Worm (Caenorhabditis elegans) whole organism, L4 larva: ENCODE results near the gene vps-15.

Experiments
- D1046.2 ChIP-seq: fragments of 200-800 bp; sonication (Bioruptor generic); IDR thresholded peaks from 2 replicates; pipeline ENCODE4 v1.3.6; 2022; ENCODE audit warnings: missing genetic modification characterization, missing compliant biosample characterization
- F44E2.7 ChIP-seq: fragments of 200-800 bp; sonication (Bioruptor generic); IDR thresholded peaks from 2 replicates; pipeline ENCODE4 v2.1.2; 2022; ENCODE audit warnings: missing genetic modification characterization, missing compliant biosample characterization
- F49E8.2 ChIP-seq: sonication (generic microtip); optimal IDR thresholded peaks from 2 replicates; lab custom pipeline; 2016; ENCODE audit warnings: missing compliant biosample characterization, mild to moderate bottlenecking, missing genetic modification characterization, borderline replicate concordance
- T20F7.1 ChIP-seq: fragments of 200-800 bp; sonication (Bioruptor generic); optimal IDR thresholded peaks from 2 replicates; lab custom pipeline; 2018; ENCODE audit warnings: mild to moderate bottlenecking, missing genetic modification characterization, missing compliant biosample characterization
- Y105C5A.15 ChIP-seq: fragments of 200-800 bp; sonication (Bioruptor generic); IDR thresholded peaks from 2 replicates; pipeline ENCODE4 v1.3.6; 2022; ENCODE audit warnings: missing genetic modification characterization, missing compliant biosample characterization
- Y48G9A.11 ChIP-seq: fragments of 200-800 bp; sonication (Bioruptor generic); IDR thresholded peaks from 2 replicates; pipeline ENCODE4 v1.3.6; 2022; ENCODE audit warnings: missing genetic modification reagents, missing genetic modification characterization, missing compliant biosample characterization
- Y5F2A.4 ChIP-seq: fragments of 200-800 bp; sonication (Bioruptor generic); optimal IDR thresholded peaks from 2 replicates; lab custom pipeline; 2018; ENCODE audit warnings: mild to moderate bottlenecking, missing genetic modification characterization, missing compliant biosample characterization
- aha-1 ChIP-seq: fragments of 150-350 bp; peaks from one replicate; lab custom pipeline; 2014; ENCODE audit warnings: missing biosample characterization, missing genetic modification characterization
- aly-2 ChIP-seq: sonication (generic microtip); optimal IDR thresholded peaks from 2 replicates; lab custom pipeline; 2018; ENCODE audit warnings: missing biosample characterization, missing genetic modification characterization
- ama-1 ChIP-seq: fragments of 150-350 bp; optimal IDR thresholded peaks from 2 replicates; lab custom pipeline; 2014; ENCODE audit warnings: inconsistent platforms, mixed read lengths
- arid-1 ChIP-seq: fragments of 200-800 bp; sonication (Bioruptor generic); conservative IDR thresholded peaks from 2 replicates; pipeline ENCODE4 v1.3.6; 2022; ENCODE audit warnings: missing genetic modification reagents, missing genetic modification characterization, missing compliant biosample characterization
- ceh-20 ChIP-seq: fragments of 200-800 bp; sonication (Bioruptor generic); IDR thresholded peaks from 2 replicates; pipeline ENCODE4 v1.3.6; 2022; ENCODE audit warnings: missing genetic modification reagents, missing genetic modification characterization, missing compliant biosample characterization
- ceh-44 ChIP-seq: fragments of 200-800 bp; sonication (Bioruptor generic); IDR thresholded peaks from 2 replicates; pipeline ENCODE4 v1.3.6; 2022; ENCODE audit warnings: missing genetic modification reagents, missing genetic modification characterization, missing compliant biosample characterization
- ctbp-1 ChIP-seq: fragments of 200-800 bp; sonication (Bioruptor generic); IDR thresholded peaks from 2 replicates; pipeline ENCODE4 v1.3.6; 2022; ENCODE audit warnings: missing genetic modification reagents, missing genetic modification characterization, missing compliant biosample characterization
- daf-12 ChIP-seq: fragments of 150-350 bp; optimal IDR thresholded peaks from 2 replicates; lab custom pipeline; 2014; ENCODE audit warnings: missing biosample characterization, missing genetic modification reagents, missing genetic modification characterization
- daf-16 ChIP-seq, 3 experiments: sonication (generic microtip); optimal IDR thresholded peaks; 2 replicates each; lab custom pipeline; 2016 to 2017; ENCODE audit warnings: missing genetic modification characterization in 3 of 3, missing genetic modification reagents in 3 of 3, mild to moderate bottlenecking in 2 of 3, missing compliant biosample characterization in 2 of 3, missing biosample characterization in 1 of 3, moderate library complexity in 1 of 3
- dmd-6 ChIP-seq: fragments of 200-800 bp; sonication (Bioruptor generic); IDR thresholded peaks from 2 replicates; pipeline ENCODE4 v1.3.6; 2022; ENCODE audit warnings: missing genetic modification reagents, missing genetic modification characterization, missing compliant biosample characterization
- dmd-9 ChIP-seq: fragments of 200-800 bp; sonication (Bioruptor generic); IDR thresholded peaks from 2 replicates; pipeline ENCODE4 v1.3.6; 2022; ENCODE audit warnings: missing genetic modification reagents, missing genetic modification characterization, missing compliant biosample characterization
- duxl-1 ChIP-seq: sonication (generic microtip); optimal IDR thresholded peaks from 2 replicates; lab custom pipeline; 2016; ENCODE audit warnings: mild to moderate bottlenecking, missing genetic modification characterization, moderate library complexity, missing compliant biosample characterization; ENCODE audit not compliant: poor library complexity
- fkh-10 ChIP-seq: fragments of 150-350 bp; optimal IDR thresholded peaks from 2 replicates; lab custom pipeline; 2014; ENCODE audit warnings: missing biosample characterization, missing genetic modification reagents, missing genetic modification characterization
- jun-1 ChIP-seq: fragments of 150-350 bp; optimal IDR thresholded peaks from 2 replicates; lab custom pipeline; 2014; ENCODE audit warnings: missing biosample characterization, missing genetic modification reagents, missing genetic modification characterization
- lim-7 ChIP-seq: fragments of 200-800 bp; sonication (Bioruptor generic); IDR thresholded peaks from 2 replicates; pipeline ENCODE4 v1.3.6; 2022; ENCODE audit warnings: missing genetic modification characterization, missing compliant biosample characterization
- lin-29 ChIP-seq: fragments of 200-800 bp; sonication (Bioruptor generic); IDR thresholded peaks from 2 replicates; pipeline ENCODE4 v1.3.6; 2022; ENCODE audit warnings: missing genetic modification reagents, missing genetic modification characterization, missing compliant biosample characterization
- lin-38 ChIP-seq: fragments of 200-800 bp; sonication (Bioruptor generic); IDR thresholded peaks from 2 replicates; pipeline ENCODE4 v1.3.6; 2022; ENCODE audit warnings: missing genetic modification reagents, missing genetic modification characterization, missing compliant biosample characterization
- lsy-2 ChIP-seq, 2 experiments: fragments of 150-350 bp in 1 of 2; sonication (generic microtip) in 1 of 2; optimal IDR thresholded peaks; 2 replicates each; lab custom pipeline; 2014 to 2017; ENCODE audit warnings: missing biosample characterization in 2 of 2, missing genetic modification characterization in 2 of 2
- madf-5 ChIP-seq, 2 experiments: fragments of 200-800 bp; sonication (Bioruptor generic); IDR thresholded peaks; 2 replicates each; pipeline ENCODE4 v1.3.6; 2022; ENCODE audit warnings: missing compliant biosample characterization in 2 of 2, missing genetic modification characterization in 2 of 2
- madf-9 ChIP-seq: fragments of 200-800 bp; sonication (Bioruptor generic); conservative IDR thresholded peaks from 2 replicates; pipeline ENCODE4 v1.3.6; 2022; ENCODE audit warnings: missing genetic modification reagents, missing genetic modification characterization, missing compliant biosample characterization
- mdt-29 ChIP-seq: fragments of 200-800 bp; sonication (Bioruptor generic); IDR thresholded peaks from 2 replicates; pipeline ENCODE4 v1.3.6; 2022; ENCODE audit warnings: missing genetic modification reagents, missing genetic modification characterization, missing compliant biosample characterization
- mes-2 ChIP-seq: sonication (generic microtip); optimal IDR thresholded peaks from 2 replicates; lab custom pipeline; 2016; ENCODE audit warnings: missing genotype, mild to moderate bottlenecking, missing genetic modification characterization, missing compliant biosample characterization; ENCODE audit not compliant: poor library complexity, severe bottlenecking
- mxl-2 ChIP-seq: fragments of 200-800 bp; sonication (Bioruptor generic); conservative IDR thresholded peaks from 2 replicates; pipeline ENCODE4 v1.3.6; 2022; ENCODE audit warnings: missing genetic modification reagents, missing genetic modification characterization, missing compliant biosample characterization
- mxl-3 ChIP-seq: fragments of 200-800 bp; sonication (Bioruptor generic); optimal IDR thresholded peaks from 2 replicates; lab custom pipeline; 2018; ENCODE audit warnings: mild to moderate bottlenecking, missing genetic modification characterization, missing compliant biosample characterization
- nhr-42 ChIP-seq: fragments of 200-800 bp; sonication (Bioruptor generic); IDR thresholded peaks from 2 replicates; pipeline ENCODE4 v1.3.6; 2022; ENCODE audit warnings: missing genetic modification characterization, missing compliant biosample characterization
- nhr-48 ChIP-seq: sonication (generic microtip); optimal IDR thresholded peaks from 2 replicates; lab custom pipeline; 2016; ENCODE audit warnings: mild to moderate bottlenecking, missing genetic modification characterization, missing compliant biosample characterization
- nhr-76 ChIP-seq: fragments of 150-350 bp; optimal IDR thresholded peaks from 2 replicates; lab custom pipeline; 2014; ENCODE audit warnings: missing biosample characterization, missing genetic modification characterization
- nhr-77 ChIP-seq: fragments of 150-350 bp; optimal IDR thresholded peaks from 2 replicates; lab custom pipeline; 2014; ENCODE audit warnings: missing biosample characterization, missing genetic modification characterization
- pha-4 ChIP-seq, 2 experiments: fragments of 150-350 bp in 1 of 2; fragments of 200-800 bp in 1 of 2; sonication (Bioruptor generic) in 1 of 2; IDR thresholded peaks in 1 of 2; optimal IDR thresholded peaks in 1 of 2; 2 replicates each; pipeline versions ENCODE4 v1.3.6 to Lab custom; 2014 to 2022; ENCODE audit warnings: missing genetic modification characterization in 2 of 2, missing genetic modification reagents in 2 of 2, missing biosample characterization in 1 of 2, missing compliant biosample characterization in 1 of 2
- saeg-2 ChIP-seq: fragments of 200-800 bp; sonication (Bioruptor generic); IDR thresholded peaks from 2 replicates; pipeline ENCODE4 v1.3.6; 2022; ENCODE audit warnings: missing genetic modification reagents, missing genetic modification characterization, missing compliant biosample characterization
- set-16 ChIP-seq: fragments of 200-800 bp; sonication (Bioruptor generic); IDR thresholded peaks from 2 replicates; pipeline ENCODE4 v1.3.6; 2022; ENCODE audit warnings: missing genetic modification reagents, missing genetic modification characterization, missing compliant biosample characterization
- skn-1 ChIP-seq: fragments of 150-350 bp; optimal IDR thresholded peaks from 2 replicates; lab custom pipeline; 2014; ENCODE audit warnings: missing biosample characterization, missing genetic modification characterization
- snpc-1.2 ChIP-seq: fragments of 200-800 bp; sonication (Bioruptor generic); IDR thresholded peaks from 2 replicates; pipeline ENCODE4 v1.3.6; 2022; ENCODE audit warnings: missing genetic modification reagents, missing genetic modification characterization, missing compliant biosample characterization
- spr-1 ChIP-seq: sonication (generic microtip); optimal IDR thresholded peaks from 2 replicates; lab custom pipeline; 2016; ENCODE audit warnings: mild to moderate bottlenecking, missing genetic modification characterization, missing compliant biosample characterization
- tag-97 ChIP-seq: fragments of 200-800 bp; sonication (Bioruptor generic); IDR thresholded peaks from 2 replicates; pipeline ENCODE4 v1.3.6; 2022; ENCODE audit warnings: missing genetic modification characterization, missing compliant biosample characterization
- tra-1 ChIP-seq: fragments of 200-800 bp; sonication (Bioruptor generic); IDR thresholded peaks from 2 replicates; pipeline ENCODE4 v1.3.6; 2022; ENCODE audit warnings: missing genetic modification reagents, missing genetic modification characterization, missing compliant biosample characterization
- unc-130 ChIP-seq: sonication (generic microtip); optimal IDR thresholded peaks from 2 replicates; lab custom pipeline; 2016; ENCODE audit warnings: missing genetic modification reagents, missing genetic modification characterization, missing compliant biosample characterization
- zfp-2 ChIP-seq: sonication (generic microtip); optimal IDR thresholded peaks from 2 replicates; lab custom pipeline; 2016; ENCODE audit warnings: mild to moderate bottlenecking, missing genetic modification characterization, missing compliant biosample characterization
- zip-11 ChIP-seq: fragments of 200-800 bp; sonication (Bioruptor generic); IDR thresholded peaks from 2 replicates; pipeline ENCODE4 v1.3.6; 2022; ENCODE audit warnings: missing genetic modification characterization, missing compliant biosample characterization
- zip-2 ChIP-seq: fragments of 150-350 bp; optimal IDR thresholded peaks from 2 replicates; lab custom pipeline; 2014; ENCODE audit warnings: missing biosample characterization, missing genetic modification characterization

The vps-15 gene

DNA sequence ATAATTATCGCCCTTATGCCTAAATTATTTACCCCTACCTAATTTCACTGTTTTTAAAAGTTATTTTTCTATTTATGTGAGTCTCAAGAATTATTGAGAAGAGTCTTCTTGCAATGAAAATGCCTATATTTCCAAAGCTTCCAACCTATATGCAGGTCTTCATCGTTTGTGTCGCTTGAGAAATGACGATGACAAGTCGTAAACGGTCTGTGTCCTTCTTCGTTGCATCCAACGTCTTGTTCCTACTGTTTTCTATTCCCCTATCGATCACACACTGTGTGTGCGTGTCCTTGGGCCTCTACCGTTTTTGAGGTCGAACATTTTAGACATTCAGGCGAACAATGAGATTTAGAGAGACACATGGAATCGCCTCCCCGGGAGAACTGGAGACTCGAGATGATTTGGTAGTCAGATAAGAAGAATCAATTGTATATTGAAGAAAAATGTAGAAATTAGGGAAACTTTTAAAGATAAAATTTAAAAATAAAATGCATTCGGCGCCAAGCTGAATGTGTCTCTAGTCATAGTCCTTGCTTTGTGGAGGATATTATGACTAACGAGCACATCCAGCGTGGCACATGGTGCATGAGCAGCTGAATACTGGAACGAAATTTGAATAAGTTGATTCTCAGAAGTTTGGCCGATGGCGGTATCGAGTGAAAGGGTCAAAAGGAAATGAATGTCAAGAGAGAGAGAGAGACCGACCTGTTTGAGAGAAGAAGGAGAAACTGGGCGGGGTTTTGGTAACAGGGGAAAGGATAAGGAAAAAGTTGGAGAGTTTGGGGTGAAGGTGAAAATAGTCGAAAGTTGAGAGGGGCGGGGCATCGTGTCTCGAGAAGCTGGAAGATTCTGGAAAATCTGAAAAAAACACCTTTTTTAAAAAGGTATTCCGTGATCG is 34.9 kb downstream of the vps-15 start:
- TF ChIP-seq Y48G9A.11 (GFP tag; lab: Robert Waterston, UW) (peak; percentile 36; the same call in 1 of the 2 replicates), zip-2 (no peak), mxl-2 (GFP tag; lab: Robert Waterston, UW) (peak; percentile 21; the same call in 1 of the 2 replicates), lin-29 (GFP tag; lab: Robert Waterston, UW) (no peak), nhr-76 (tag; lab: Kevin White, UChicago) (no peak), unc-130 (peak; percentile 34), duxl-1 (no peak), aly-2 (tag; lab: Kevin White, UChicago) (peak; percentile 98), mxl-3 (GFP tag; lab: Kevin White, UChicago) (no peak), mdt-29 (GFP tag; lab: Robert Waterston, UW) (peak; percentile 36; the same call in 1 of the 2 replicates), tra-1 (0 out of 2 replicates have a peak, but pooled peaks have one; percentile 12), pha-4 (GFP tag; IDR thresholded peaks at IDR 0.05; lab: Robert Waterston, UW) (peak; percentile 63; the same call in 1 of the 2 replicates), pha-4 (tag; optimal IDR thresholded peaks at IDR 0.05; lab: Kevin White, UChicago) (no peak), lsy-2 (tag; optimal IDR thresholded peaks at IDR 0.05; lab: Kevin White, UChicago) (peak; percentile 13 to 20), fkh-10 (GFP tag; lab: Kevin White, UChicago) (no peak), zfp-2 (tag; lab: Kevin White, UChicago) (no peak), ceh-20 (GFP tag; lab: Robert Waterston, UW) (no peak), ceh-44 (GFP tag; lab: Robert Waterston, UW) (no peak), dmd-9 (no peak), T20F7.1 (no peak), daf-16 (GFP tag; optimal IDR thresholded peaks at IDR 0.05; lab: Kevin White, UChicago) (peak in 1 of 2 experiments; percentile 19), daf-16 (tag; optimal IDR thresholded peaks at IDR 0.05; lab: Kevin White, UChicago) (no peak), ama-1 (lab: Kevin White, UChicago) (peak; percentile 52), Y105C5A.15 (GFP tag; lab: Robert Waterston, UW) (peak; percentile 71; the same call in 1 of the 2 replicates), zip-11 (GFP tag; lab: Robert Waterston, UW) (0 out of 2 replicates have a peak, but pooled peaks have one; percentile 26), skn-1 (no peak), spr-1 (peak; percentile 35), tag-97 (GFP tag; lab: Robert Waterston, UW) (no peak), daf-12 (tag; lab: Kevin White, UChicago) (no peak), nhr-42 (GFP tag; lab: Robert Waterston, UW) (no peak), F44E2.7 (GFP tag; lab: Robert Waterston, UW) (no peak), aha-1 (tag; lab: Kevin White, UChicago) (peak; percentile 7), dmd-6 (GFP tag; lab: Robert Waterston, UW) (no peak), madf-9 (no peak), madf-5 (GFP tag; IDR thresholded peaks at IDR 0.05; lab: Robert Waterston, UW) (peak in 1 of 2 experiments; percentile 70; a peak in 1 of 4 replicates), nhr-48 (peak; percentile 12), D1046.2 (peak; percentile 59; the same call in 1 of the 2 replicates), Y5F2A.4 (GFP tag; lab: Kevin White, UChicago) (peak; percentile 23), nhr-77 (tag; lab: Kevin White, UChicago) (no peak), snpc-1.2 (GFP tag; lab: Robert Waterston, UW) (peak; percentile 7; the same call in 1 of the 2 replicates), ctbp-1 (GFP tag; lab: Robert Waterston, UW) (no peak), F49E8.2 (tag; lab: Kevin White, UChicago) (peak; percentile 83), lin-38 (GFP tag; lab: Robert Waterston, UW) (peak; percentile 75), arid-1 (GFP tag; lab: Robert Waterston, UW) (peak; percentile 52; the same call in 1 of the 2 replicates), mes-2 (tag; lab: Kevin White, UChicago) (peak; percentile 32), jun-1 (tag; lab: Kevin White, UChicago) (no peak), set-16 (GFP tag; lab: Robert Waterston, UW) (no peak), saeg-2 (no peak), lim-7 (GFP tag; lab: Robert Waterston, UW) (0 out of 2 replicates have a peak, but pooled peaks have one; percentile 68)
